Fruit fly (Drosophila melanogaster) whole organism, embryonic: Measurements from ENCODE around the gene CG7352.
A peak's percentile ranks its signal among the peaks of the same experiment; 100 is the strongest.

Experiments used
- Bteb2 ChIP-seq: fragments of 200-800 bp; sonication (Bioruptor generic); optimal IDR thresholded peaks from 2 replicates; lab custom pipeline; 2016; ENCODE audit warnings: missing biosample characterization, missing genetic modification characterization
- CG10959 ChIP-seq: fragments of 200-800 bp; sonication (Bioruptor generic); IDR thresholded peaks from 2 replicates; pipeline ENCODE4 v1.3.6; 2022; ENCODE audit warnings: missing biosample characterization, missing genetic modification characterization
- CG11560 ChIP-seq: fragments of 200-800 bp; sonication (Bioruptor generic); IDR thresholded peaks from 3 replicates; pipeline ENCODE4 v1.3.6; 2022; ENCODE audit warnings: missing biosample characterization, missing genetic modification characterization
- CG13287 ChIP-seq: fragments of 200-800 bp; sonication (Bioruptor generic); IDR thresholded peaks from 2 replicates; pipeline ENCODE4 v1.3.6; 2022; ENCODE audit warnings: missing biosample characterization, missing genetic modification characterization; ENCODE audit not compliant: partially characterized antibody
- CG15269 ChIP-seq: fragments of 200-800 bp; sonication (Bioruptor generic); optimal IDR thresholded peaks from 2 replicates; lab custom pipeline; 2018; ENCODE audit warnings: missing biosample characterization, mild to moderate bottlenecking, missing genetic modification characterization, moderate library complexity
- CG17612 ChIP-seq: fragments of 200-800 bp; sonication (Bioruptor generic); IDR thresholded peaks from 2 replicates; pipeline ENCODE4 v1.3.6; 2022; ENCODE audit warnings: missing biosample characterization, missing genetic modification characterization
- CG18619 ChIP-seq: fragments of 200-800 bp; sonication (Bioruptor generic); optimal IDR thresholded peaks from 3 replicates; lab custom pipeline; 2017; ENCODE audit warnings: missing biosample characterization, mild to moderate bottlenecking, missing genetic modification characterization
- CG2712 ChIP-seq: fragments of 200-800 bp; optimal IDR thresholded peaks from 3 replicates; lab custom pipeline; 2019; ENCODE audit warnings: missing biosample characterization, mild to moderate bottlenecking, missing genetic modification characterization, moderate library complexity
- CG3847 ChIP-seq: fragments of 200-800 bp; sonication (Bioruptor generic); IDR thresholded peaks from 2 replicates; pipeline ENCODE4 v1.3.6; 2022; ENCODE audit warnings: missing biosample characterization, missing genetic modification characterization
- CG7556 ChIP-seq: fragments of 200-800 bp; sonication (Bioruptor generic); optimal IDR thresholded peaks from 2 replicates; lab custom pipeline; 2017; ENCODE audit warnings: missing biosample characterization, mild to moderate bottlenecking, missing genetic modification characterization
- CG8089 ChIP-seq: fragments of 200-800 bp; sonication (Bioruptor generic); optimal IDR thresholded peaks from 3 replicates; lab custom pipeline; 2016; ENCODE audit warnings: missing biosample characterization, missing genetic modification characterization
- CG8924 ChIP-seq: fragments of 200-800 bp; optimal IDR thresholded peaks from 3 replicates; lab custom pipeline; 2019; ENCODE audit warnings: missing biosample characterization, mild to moderate bottlenecking, missing genetic modification characterization, moderate library complexity
- CG9215 ChIP-seq: fragments of 200-800 bp; sonication (Bioruptor generic); IDR thresholded peaks from 2 replicates; pipeline ENCODE4 v1.3.6; 2022; ENCODE audit warnings: missing biosample characterization, missing genetic modification characterization
- Dek ChIP-seq: fragments of 200-800 bp; sonication (Bioruptor generic); optimal IDR thresholded peaks from 3 replicates; lab custom pipeline; 2019; ENCODE audit warnings: missing biosample characterization, mild to moderate bottlenecking, missing genetic modification characterization, moderate library complexity
- Dp ChIP-seq: fragments of 200-800 bp; sonication (Bioruptor generic); optimal IDR thresholded peaks from 2 replicates; lab custom pipeline; 2018; ENCODE audit warnings: missing biosample characterization, mild to moderate bottlenecking, missing genetic modification characterization, moderate library complexity
- Dref ChIP-seq: fragments of 200-800 bp; sonication (Bioruptor generic); IDR thresholded peaks from 2 replicates; pipeline ENCODE4 v1.3.6; 2022; ENCODE audit warnings: missing biosample characterization, missing genetic modification characterization
- E2f2 ChIP-seq: fragments of 200-800 bp; sonication (Bioruptor generic); IDR thresholded peaks from 2 replicates; pipeline ENCODE4 v1.3.6; 2022; ENCODE audit warnings: missing biosample characterization, missing genetic modification characterization
- Ets97D ChIP-seq: fragments of 200-800 bp; sonication (Bioruptor generic); optimal IDR thresholded peaks from 3 replicates; lab custom pipeline; 2016; ENCODE audit warnings: missing biosample characterization, missing genetic modification characterization
- Fer1 ChIP-seq: fragments of 200-800 bp; sonication (Bioruptor generic); optimal IDR thresholded peaks from 2 replicates; lab custom pipeline; 2017; ENCODE audit warnings: missing biosample characterization, mild to moderate bottlenecking, missing genetic modification characterization
- HHEX ChIP-seq: fragments of 200-800 bp; sonication (Bioruptor generic); optimal IDR thresholded peaks from 3 replicates; lab custom pipeline; 2017; ENCODE audit warnings: missing biosample characterization, mild to moderate bottlenecking, missing genetic modification characterization, missing genetic modification reagents
- HmgZ ChIP-seq: fragments of 200-800 bp; sonication (Bioruptor generic); optimal IDR thresholded peaks from 2 replicates; lab custom pipeline; 2018; ENCODE audit warnings: missing biosample characterization, mild to moderate bottlenecking, missing genetic modification characterization
- MBD-R2 ChIP-seq: fragments of 200-800 bp; sonication (Bioruptor generic); IDR thresholded peaks from 2 replicates; pipeline ENCODE4 v1.3.6; 2022; ENCODE audit warnings: missing biosample characterization, missing genetic modification characterization
- MESR4 ChIP-seq: fragments of 200-800 bp; sonication (Bioruptor generic); optimal IDR thresholded peaks from 2 replicates; lab custom pipeline; 2018; ENCODE audit warnings: missing biosample characterization, mild to moderate bottlenecking, missing genetic modification characterization, moderate library complexity
- Med ChIP-seq: fragments of 200-800 bp; sonication (Bioruptor generic); peaks from one replicate; lab custom pipeline; 2016; ENCODE audit warnings: missing biosample characterization, missing genetic modification characterization, mild to moderate bottlenecking, inconsistent platforms, moderate library complexity
- NK7.1 ChIP-seq: fragments of 200-800 bp; sonication (Bioruptor generic); optimal IDR thresholded peaks from 3 replicates; lab custom pipeline; 2016; ENCODE audit warnings: missing biosample characterization, missing genetic modification characterization
- Nf-YA ChIP-seq: fragments of 200-800 bp; sonication (Bioruptor generic); IDR thresholded peaks from 2 replicates; pipeline ENCODE4 v1.3.6; 2022; ENCODE audit warnings: missing biosample characterization, missing genetic modification characterization
- Oli ChIP-seq: fragments of 200-800 bp; sonication (Bioruptor generic); optimal IDR thresholded peaks from 2 replicates; lab custom pipeline; 2018; ENCODE audit warnings: missing biosample characterization, mild to moderate bottlenecking, missing genetic modification characterization, moderate library complexity
- Six4 ChIP-seq: fragments of 200-800 bp; sonication (Bioruptor generic); optimal IDR thresholded peaks from 2 replicates; lab custom pipeline; 2016; ENCODE audit warnings: missing biosample characterization, missing genetic modification characterization
- Xbp1 ChIP-seq: fragments of 200-800 bp; sonication (Bioruptor generic); optimal IDR thresholded peaks from 3 replicates; lab custom pipeline; 2016; ENCODE audit warnings: missing biosample characterization, mild to moderate bottlenecking, missing genetic modification characterization
- abd-A ChIP-seq: fragments of 200-800 bp; sonication (Bioruptor generic); optimal IDR thresholded peaks from 3 replicates; lab custom pipeline; 2019; ENCODE audit warnings: missing biosample characterization, mild to moderate bottlenecking, missing genetic modification characterization, moderate library complexity
- al ChIP-seq: fragments of 200-800 bp; sonication (Bioruptor generic); IDR thresholded peaks from 2 replicates; pipeline ENCODE4 v1.3.6; 2022; ENCODE audit warnings: missing biosample characterization, missing genetic modification characterization
- aop ChIP-seq: fragments of 200-800 bp; sonication (Bioruptor generic); IDR thresholded peaks from 2 replicates; pipeline ENCODE4 v1.3.6; 2022; ENCODE audit warnings: missing biosample characterization, missing genetic modification characterization
- bbx ChIP-seq: fragments of 200-800 bp; sonication (Bioruptor generic); IDR thresholded peaks from 2 replicates; pipeline ENCODE4 v1.3.6; 2022; ENCODE audit warnings: missing biosample characterization, missing genetic modification characterization; ENCODE audit not compliant: partially characterized antibody
- dati ChIP-seq: fragments of 200-800 bp; sonication (Bioruptor generic); IDR thresholded peaks from 2 replicates; pipeline ENCODE4 v1.3.6; 2022; ENCODE audit warnings: missing biosample characterization, missing genetic modification characterization
- dysf ChIP-seq: fragments of 200-800 bp; sonication (Bioruptor generic); IDR thresholded peaks from 3 replicates; pipeline ENCODE4 v1.3.6; 2022; ENCODE audit warnings: missing biosample characterization, missing genetic modification characterization
- eyg ChIP-seq: fragments of 200-800 bp; sonication (Bioruptor generic); optimal IDR thresholded peaks from 3 replicates; lab custom pipeline; 2016; ENCODE audit warnings: missing biosample characterization, missing genetic modification characterization
- fd102C ChIP-seq: fragments of 200-800 bp; sonication (Bioruptor generic); optimal IDR thresholded peaks from 2 replicates; lab custom pipeline; 2018; ENCODE audit warnings: missing biosample characterization, mild to moderate bottlenecking, missing genetic modification characterization, moderate library complexity
- fu2 ChIP-seq: fragments of 200-800 bp; sonication (Bioruptor generic); optimal IDR thresholded peaks from 2 replicates; lab custom pipeline; 2016; ENCODE audit warnings: missing biosample characterization, missing genetic modification characterization
- gcm ChIP-seq: fragments of 200-800 bp; sonication (Bioruptor generic); optimal IDR thresholded peaks from 2 replicates; lab custom pipeline; 2019; ENCODE audit warnings: missing biosample characterization, mild to moderate bottlenecking, missing genetic modification characterization, moderate library complexity
- gem ChIP-seq: fragments of 200-800 bp; sonication (Bioruptor generic); optimal IDR thresholded peaks from 2 replicates; lab custom pipeline; 2019; ENCODE audit warnings: missing biosample characterization, mild to moderate bottlenecking, missing genetic modification characterization, moderate library complexity
- kay ChIP-seq: fragments of 200-800 bp; sonication (Bioruptor generic); optimal IDR thresholded peaks from 2 replicates; lab custom pipeline; 2016; ENCODE audit warnings: missing biosample characterization, missing genetic modification characterization
- klu ChIP-seq: fragments of 200-800 bp; sonication (Bioruptor generic); IDR thresholded peaks from 2 replicates; pipeline ENCODE4 v1.3.6; 2022; ENCODE audit warnings: missing biosample characterization, missing genetic modification characterization
- pan ChIP-seq, 4 experiments: fragments of >200 bp in 3 of 4; fragments of 200-800 bp in 1 of 4; sonication (Bioruptor generic) in 1 of 4; optimal IDR thresholded peaks in 3 of 4; IDR thresholded peaks in 1 of 4; 2 replicates each; pipeline versions ENCODE4 v1.3.6 to Lab custom; 2017 to 2022; ENCODE audit warnings: missing biosample characterization in 2 of 4, missing genetic modification characterization in 2 of 4, mixed read lengths in 1 of 4
- run ChIP-seq: fragments of 200-800 bp; sonication (Bioruptor generic); optimal IDR thresholded peaks from 3 replicates; lab custom pipeline; 2018; ENCODE audit warnings: missing biosample characterization, mild to moderate bottlenecking, missing genetic modification characterization
- schlank ChIP-seq: fragments of 200-800 bp; sonication (Bioruptor generic); optimal IDR thresholded peaks from 2 replicates; lab custom pipeline; 2018; ENCODE audit warnings: missing biosample characterization, mild to moderate bottlenecking, missing genetic modification characterization
- slp2 ChIP-seq: fragments of 200-800 bp; sonication (Bioruptor generic); optimal IDR thresholded peaks from 2 replicates; lab custom pipeline; 2016; ENCODE audit warnings: missing biosample characterization, missing genetic modification characterization
- tap ChIP-seq: fragments of 200-800 bp; optimal IDR thresholded peaks from 3 replicates; lab custom pipeline; 2019; ENCODE audit warnings: missing biosample characterization, mild to moderate bottlenecking, missing genetic modification characterization, moderate library complexity
- trh ChIP-seq: fragments of 200-800 bp; sonication (Bioruptor generic); optimal IDR thresholded peaks from 2 replicates; lab custom pipeline; 2016; ENCODE audit warnings: missing biosample characterization, missing genetic modification characterization
- usp ChIP-seq: fragments of >200 bp; optimal IDR thresholded peaks from 2 replicates; lab custom pipeline; 2017; ENCODE audit warnings: missing biosample characterization, missing genetic modification characterization

The CG7352 gene

dm6 chr3R:8347835-8348234 is 456 bp downstream of the CG7352 start (continued):
- TF ChIP-seq CG13287 (no peak), fd102C (GFP tag; lab: Kevin White, UChicago) (no peak), CG17612 (no peak)

- TF ChIP-seq Xbp1 (GFP tag; lab: Kevin White, UChicago) (peak; percentile 89), CG9215 (GFP tag; lab: Robert Waterston, UW) (no peak), usp (GFP tag; lab: Kevin White, UChicago) (no peak), kay (GFP tag; lab: Kevin White, UChicago) (peak; percentile 21), dysf (GFP tag; lab: Robert Waterston, UW) (no peak), Dp (GFP tag; lab: Kevin White, UChicago) (peak; percentile 71), eyg (GFP tag; lab: Kevin White, UChicago) (no peak), CG18619 (peak; percentile 17), CG11560 (tag; lab: Robert Waterston, UW) (no peak), Dek (tag; lab: Kevin White, UChicago) (no peak), gcm (GFP tag; lab: Kevin White, UChicago) (no peak), E2f2 (GFP tag; lab: Robert Waterston, UW) (peak; percentile 81), bbx (peak; percentile 13; the same call in 1 of the 2 replicates), schlank (no peak), slp2 (GFP tag; lab: Kevin White, UChicago) (no peak), Dref (GFP tag; lab: Robert Waterston, UW) (peak; percentile 41), CG10959 (GFP tag; lab: Robert Waterston, UW) (no peak), Med (peak; percentile 34), MESR4 (GFP tag; lab: Kevin White, UChicago) (peak; percentile 28), Nf-YA (GFP tag; lab: Robert Waterston, UW) (no peak), CG8089 (GFP tag; lab: Kevin White, UChicago) (no peak)
- TF ChIP-seq, all 482 proteins: peak for 9
Measured at dm6 chr3R:8349106-8349448, 1.7 kb downstream of the CG7352 start.

dm6 chr3R:8349449-8350115 is 2.2 kb downstream of the CG7352 start, which contains the start of gene Atg13:
Atg13 (plus strand) TSS chr3R:8349815.
- TF ChIP-seq CG2712 (tag; lab: Kevin White, UChicago) (peak; percentile 45), al (GFP tag; lab: Robert Waterston, UW) (no peak), gem (tag; lab: Kevin White, UChicago) (no peak), CG7556 (GFP tag; lab: Kevin White, UChicago) (no peak), fu2 (GFP tag; lab: Kevin White, UChicago) (no peak), Fer1 (peak; percentile 12), tap (no peak), run (tag; lab: Kevin White, UChicago) (no peak), CG15269 (no peak), MBD-R2 (GFP tag; lab: Robert Waterston, UW) (peak; percentile 27; the same call in 1 of the 2 replicates), dati (GFP tag; lab: Robert Waterston, UW) (no peak), Bteb2 (no peak), pan (optimal IDR thresholded peaks at IDR 0.05; lab: Kevin White, UChicago) (no peak), pan (GFP tag; optimal IDR thresholded peaks at IDR 0.05 in 1 of 2, IDR thresholded peaks at IDR 0.05 in 1 of 2) (no peak), Ets97D (GFP tag; lab: Kevin White, UChicago) (peak; percentile 44), CG8924 (tag; lab: Kevin White, UChicago) (peak; percentile 54), klu (GFP tag; lab: Robert Waterston, UW) (no peak), NK7.1 (GFP tag; lab: Kevin White, UChicago) (no peak), HmgZ (no peak), CG3847 (GFP tag; lab: Robert Waterston, UW) (no peak), Oli (no peak), trh (GFP tag; lab: Kevin White, UChicago) (no peak), abd-A (tag; lab: Kevin White, UChicago) (no peak), aop (GFP tag; lab: Robert Waterston, UW) (no peak), Six4 (no peak), HHEX (GFP tag; lab: Kevin White, UChicago) (no peak)
